Worm (Caenorhabditis elegans): ENCODE measurements around the gene rps-24.
A peak's percentile ranks its signal among the peaks of the same experiment; 100 is the strongest.

Gene rps-24

DNA sequence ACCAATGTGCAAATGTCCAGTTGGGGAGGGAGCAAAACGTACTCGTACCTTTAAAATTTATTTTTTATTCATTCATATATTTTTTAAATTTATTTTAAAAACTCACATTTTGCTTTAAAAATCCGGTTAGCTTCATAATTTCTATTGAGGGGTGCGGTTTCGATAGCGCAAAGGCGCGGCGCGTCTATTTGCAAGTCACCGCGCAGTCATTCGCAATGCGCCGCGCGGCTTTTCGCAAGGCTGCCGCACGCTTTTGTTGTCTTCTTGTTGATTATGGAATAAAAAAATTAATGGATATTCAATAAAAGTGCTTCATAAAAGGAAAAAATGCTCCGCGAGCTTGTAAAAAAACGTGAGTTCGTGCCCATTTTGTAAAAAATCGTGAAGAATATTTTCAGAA is 4.6 kb downstream of the rps-24 start, which contains the start of the genes ears-2 and uncp-18 (continued):
- TF ChIP-seq egl-5 (tag; optimal IDR thresholded peaks at IDR 0.05) (peak; percentile 76), R02D3.7 (tag; optimal IDR thresholded peaks at IDR 0.05) (peak; percentile 91), nhr-25 (tag; optimal IDR thresholded peaks at IDR 0.05) (peak; percentile 72)

DNA sequence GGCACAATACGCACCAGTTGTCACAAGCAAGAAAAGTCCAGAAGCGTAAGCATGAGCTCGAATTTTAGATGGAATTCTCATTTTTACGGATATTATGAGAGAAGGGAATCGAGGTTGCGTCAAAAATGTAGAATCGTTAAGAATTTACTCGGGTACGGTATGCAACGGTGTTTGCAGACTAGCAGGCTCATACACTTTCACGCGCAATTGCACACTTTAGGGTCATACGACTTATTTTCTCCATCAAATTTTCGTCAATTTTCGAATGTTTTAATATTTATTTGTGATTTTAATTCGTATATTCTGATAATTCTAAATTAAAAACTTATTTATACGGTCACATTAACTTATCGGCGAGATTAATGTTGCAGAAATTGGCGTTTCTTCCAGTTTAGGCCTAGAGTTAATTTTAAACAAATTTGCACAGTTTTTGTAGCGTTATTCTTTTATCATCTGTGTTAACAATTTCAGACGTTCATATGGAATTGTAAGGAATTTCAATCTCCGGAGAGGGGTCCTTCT is 7.8 kb downstream of the rps-24 start, which contains the start of the genes T07A9.15 and nog-1:
Gene T07A9.15 (minus strand): TSS at position 138 of the 522 bp plus-strand sequence.
Gene nog-1 (plus strand): TSS at position 472 of the 522 bp plus-strand sequence.
- TF ChIP-seq nhr-23 (tag; optimal IDR thresholded peaks at IDR 0.05): peak; percentile 63
- no peak for TF ChIP-seq fos-1 (tag; optimal IDR thresholded peaks at IDR 0.05)
- no peak for TF ChIP-seq nhr-67 (tag; optimal IDR thresholded peaks at IDR 0.05)
- no peak for TF ChIP-seq tbx-2 (tag; optimal IDR thresholded peaks at IDR 0.05)
- TF ChIP-seq nhr-43 (tag; optimal IDR thresholded peaks at IDR 0.05; ENCODE audit: poor library complexity, severe bottlenecking): no peak
- no peak for TF ChIP-seq nhr-77 (tag; optimal IDR thresholded peaks at IDR 0.05)
- peak; percentile 86 for TF ChIP-seq hmg-11 (tag; optimal IDR thresholded peaks at IDR 0.05)
- no peak for TF ChIP-seq ceh-9 (tag; optimal IDR thresholded peaks at IDR 0.05)
- TF ChIP-seq egl-27 (tag; optimal IDR thresholded peaks at IDR 0.05): no peak
- peak; percentile 41 for TF ChIP-seq snpc-4 (tag; optimal IDR thresholded peaks at IDR 0.05)
- TF ChIP-seq lin-15B (tag; optimal IDR thresholded peaks at IDR 0.05): peak; percentile 70
- TF ChIP-seq nhr-76 (tag; optimal IDR thresholded peaks at IDR 0.05): no peak
- no peak for TF ChIP-seq elt-1 (tag; optimal IDR thresholded peaks at IDR 0.05)
- TF ChIP-seq nhr-237 (tag; optimal IDR thresholded peaks at IDR 0.05): no peak
- no peak for TF ChIP-seq eor-1 (tag; optimal IDR thresholded peaks at IDR 0.05)
- no peak for TF ChIP-seq ZK546.5 (tag; optimal IDR thresholded peaks at IDR 0.05)
- TF ChIP-seq unc-39 (tag; optimal IDR thresholded peaks at IDR 0.05): no peak
- peak; percentile 61 for TF ChIP-seq lin-39 (tag; optimal IDR thresholded peaks at IDR 0.05)
- TF ChIP-seq nhr-11 (tag; optimal IDR thresholded peaks at IDR 0.05): no peak
- TF ChIP-seq ztf-4 (tag; optimal IDR thresholded peaks at IDR 0.05): no peak
- TF ChIP-seq nhr-28 (tag; optimal IDR thresholded peaks at IDR 0.05): no peak
- TF ChIP-seq fkh-2 (tag; optimal IDR thresholded peaks at IDR 0.05): no peak
- TF ChIP-seq ceh-16 (tag; optimal IDR thresholded peaks at IDR 0.05): no peak
- TF ChIP-seq ceh-28 (tag; optimal IDR thresholded peaks at IDR 0.05): peak; percentile 15
- TF ChIP-seq elt-3 (tag; optimal IDR thresholded peaks at IDR 0.05): no peak
- no peak for TF ChIP-seq aly-2 (tag; optimal IDR thresholded peaks at IDR 0.05)
- TF ChIP-seq ceh-82 (tag; optimal IDR thresholded peaks at IDR 0.05): no peak
- TF ChIP-seq mdl-1 (tag; optimal IDR thresholded peaks at IDR 0.05): no peak
- TF ChIP-seq zag-1 (tag; optimal IDR thresholded peaks at IDR 0.05): no peak
- peak; percentile 60 for TF ChIP-seq jun-1 (tag; optimal IDR thresholded peaks at IDR 0.05)
- TF ChIP-seq mml-1 (tag; optimal IDR thresholded peaks at IDR 0.05): no peak
- peak; percentile 12 for TF ChIP-seq pqm-1 (tag; optimal IDR thresholded peaks at IDR 0.05)
- no peak for TF ChIP-seq daf-12 (tag; optimal IDR thresholded peaks at IDR 0.05)
- TF ChIP-seq nfya-1 (tag; optimal IDR thresholded peaks at IDR 0.05; ENCODE audit: insufficient read depth): peak; percentile 87
- peak; percentile 61 for TF ChIP-seq R02D3.7 (tag; optimal IDR thresholded peaks at IDR 0.05)
- no peak for TF ChIP-seq fkh-10 (GFP tag; optimal IDR thresholded peaks at IDR 0.05)
- TF ChIP-seq nhr-25 (tag; optimal IDR thresholded peaks at IDR 0.05): peak; percentile 35
- TF ChIP-seq unc-62 (GFP tag; optimal IDR thresholded peaks at IDR 0.05): no peak
- no peak for TF ChIP-seq lsy-12 (tag; optimal IDR thresholded peaks at IDR 0.05)
- TF ChIP-seq ama-1 (optimal IDR thresholded peaks at IDR 0.05): no peak
- TF ChIP-seq skn-1 (tag; optimal IDR thresholded peaks at IDR 0.05): peak; percentile 25
- TF ChIP-seq elt-2 (tag; optimal IDR thresholded peaks at IDR 0.05): peak; percentile 22
- peak; percentile 80 for TF ChIP-seq pha-4 (tag; optimal IDR thresholded peaks at IDR 0.05)
- no peak for TF ChIP-seq ztf-11 (tag; optimal IDR thresholded peaks at IDR 0.05)
- no peak for TF ChIP-seq nhr-12 (tag; optimal IDR thresholded peaks at IDR 0.05)
- TF ChIP-seq egl-5 (tag; optimal IDR thresholded peaks at IDR 0.05): peak; percentile 70
- no peak for TF ChIP-seq sea-2 (GFP tag; optimal IDR thresholded peaks at IDR 0.05)
